Fruit fly (Drosophila melanogaster): ENCODE measurements around the gene CG15368.

- TF ChIP-seq psq (optimal IDR thresholded peaks at IDR 0.05) (no peak), h (optimal IDR thresholded peaks at IDR 0.05) (no peak), ttk (optimal IDR thresholded peaks at IDR 0.05) (no peak), Sin3A (optimal IDR thresholded peaks at IDR 0.05) (no peak)
These were observed 24.2 kb upstream of the CG15368 start, which contains the start of gene CG12057 for dm6 chrX:9191357-9191756.
